Worm (Caenorhabditis elegans) whole organism, late embryonic: ENCODE measurements around the gene ZK1098.9.

ENCODE experiments used
- C38D4.7 ChIP-seq: fragments of 200-800 bp; sonication (Bioruptor generic); optimal IDR thresholded peaks from 2 replicates; lab custom pipeline; 2018; ENCODE audit warnings: mild to moderate bottlenecking, missing genetic modification characterization, moderate library complexity, missing compliant biosample characterization
- F13H6.1 ChIP-seq: sonication (generic microtip); optimal IDR thresholded peaks from 2 replicates; lab custom pipeline; 2016; ENCODE audit warnings: missing genetic modification characterization, missing compliant biosample characterization
- K02D7.2 ChIP-seq: sonication (generic microtip); optimal IDR thresholded peaks from 2 replicates; lab custom pipeline; 2017; ENCODE audit warnings: mild to moderate bottlenecking, missing genetic modification characterization, missing compliant biosample characterization
- K09A11.1 ChIP-seq: sonication (generic microtip); optimal IDR thresholded peaks from 2 replicates; lab custom pipeline; 2017; ENCODE audit warnings: antibody characterized with exemption, mild to moderate bottlenecking, missing genetic modification characterization, missing compliant biosample characterization; ENCODE audit not compliant: insufficient read depth
- T23F11.4 ChIP-seq: fragments of 200-800 bp; sonication (Bioruptor generic); optimal IDR thresholded peaks from 2 replicates; lab custom pipeline; 2018; ENCODE audit warnings: mild to moderate bottlenecking, missing genetic modification characterization, missing compliant biosample characterization
- Y22D7AL.16 ChIP-seq: sonication (generic microtip); optimal IDR thresholded peaks from 2 replicates; lab custom pipeline; 2016; ENCODE audit warnings: missing genetic modification characterization, missing compliant biosample characterization
- ama-1 ChIP-seq: fragments of 150-350 bp; optimal IDR thresholded peaks from 2 replicates; lab custom pipeline; 2014
- ceh-18 ChIP-seq: sonication (generic microtip); optimal IDR thresholded peaks from 2 replicates; lab custom pipeline; 2016; ENCODE audit warnings: missing genetic modification characterization, missing compliant biosample characterization
- ceh-34 ChIP-seq: sonication (generic microtip); optimal IDR thresholded peaks from 2 replicates; lab custom pipeline; 2016; ENCODE audit warnings: mild to moderate bottlenecking, missing genetic modification characterization, missing compliant biosample characterization
- ceh-6 ChIP-seq: fragments of 200-800 bp; sonication (Bioruptor generic); optimal IDR thresholded peaks from 2 replicates; lab custom pipeline; 2018; ENCODE audit warnings: mild to moderate bottlenecking, missing genetic modification characterization, missing compliant biosample characterization
- ceh-9 ChIP-seq: sonication (generic microtip); optimal IDR thresholded peaks from 2 replicates; lab custom pipeline; 2016; ENCODE audit warnings: mild to moderate bottlenecking, missing genetic modification characterization, inconsistent platforms, missing compliant biosample characterization
- che-1 ChIP-seq: sonication (generic microtip); optimal IDR thresholded peaks from 2 replicates; lab custom pipeline; 2016; ENCODE audit warnings: mild to moderate bottlenecking, missing genetic modification characterization, missing compliant biosample characterization
- elt-2 ChIP-seq: sonication (generic microtip); optimal IDR thresholded peaks from 2 replicates; lab custom pipeline; 2016; ENCODE audit warnings: missing genetic modification reagents, missing genetic modification characterization, missing compliant biosample characterization
- eyg-1 ChIP-seq: sonication (generic microtip); optimal IDR thresholded peaks from 2 replicates; lab custom pipeline; 2016; ENCODE audit warnings: missing genotype, missing genetic modification characterization, missing compliant biosample characterization
- fax-1 ChIP-seq: sonication (generic microtip); optimal IDR thresholded peaks from 2 replicates; lab custom pipeline; 2016; ENCODE audit warnings: missing genotype, missing genetic modification characterization, missing compliant biosample characterization
- fkh-10 ChIP-seq: fragments of 150-350 bp; optimal IDR thresholded peaks from 2 replicates; lab custom pipeline; 2014; ENCODE audit warnings: missing biosample characterization, missing genetic modification reagents, missing genetic modification characterization
- fkh-6 ChIP-seq: sonication (generic microtip); optimal IDR thresholded peaks from 2 replicates; lab custom pipeline; 2016; ENCODE audit warnings: missing genetic modification characterization, missing compliant biosample characterization
- gmeb-2 ChIP-seq: sonication (generic microtip); optimal IDR thresholded peaks from 2 replicates; lab custom pipeline; 2016; ENCODE audit warnings: missing genetic modification characterization, inconsistent platforms, missing compliant biosample characterization
- hlh-8 ChIP-seq: sonication (generic microtip); optimal IDR thresholded peaks from 2 replicates; lab custom pipeline; 2016; ENCODE audit warnings: missing genotype, missing genetic modification characterization, missing compliant biosample characterization
- lim-6 ChIP-seq: sonication (generic microtip); optimal IDR thresholded peaks from 2 replicates; lab custom pipeline; 2016; ENCODE audit warnings: missing genetic modification characterization, missing compliant biosample characterization
- lin-11 ChIP-seq: fragments of 200-800 bp; sonication (Bioruptor generic); optimal IDR thresholded peaks from 2 replicates; lab custom pipeline; 2018; ENCODE audit warnings: mild to moderate bottlenecking, missing genetic modification characterization, missing compliant biosample characterization
- madf-2 ChIP-seq: sonication (generic microtip); optimal IDR thresholded peaks from 2 replicates; lab custom pipeline; 2017; ENCODE audit warnings: missing genetic modification characterization, missing compliant biosample characterization
- nfya-1 ChIP-seq: sonication (generic microtip); optimal IDR thresholded peaks from 2 replicates; lab custom pipeline; 2017; ENCODE audit warnings: missing genetic modification characterization, mild to moderate bottlenecking, missing compliant biosample characterization, antibody characterized with exemption, moderate library complexity
- nhr-11 ChIP-seq: fragments of 150-350 bp; optimal IDR thresholded peaks from 2 replicates; lab custom pipeline; 2014; ENCODE audit warnings: missing biosample characterization, missing genetic modification characterization
- nhr-232 ChIP-seq: sonication (generic microtip); optimal IDR thresholded peaks from 2 replicates; lab custom pipeline; 2016; ENCODE audit warnings: missing genetic modification characterization, missing compliant biosample characterization
- npax-4 ChIP-seq: sonication (generic microtip); optimal IDR thresholded peaks from 2 replicates; lab custom pipeline; 2016; ENCODE audit warnings: missing genetic modification characterization, missing compliant biosample characterization
- odd-2 ChIP-seq: sonication (generic microtip); optimal IDR thresholded peaks from 2 replicates; lab custom pipeline; 2017; ENCODE audit warnings: antibody characterized with exemption, mild to moderate bottlenecking, missing genetic modification characterization, missing compliant biosample characterization
- pag-3 ChIP-seq: sonication (generic microtip); optimal IDR thresholded peaks from 2 replicates; lab custom pipeline; 2016; ENCODE audit warnings: missing compliant biosample characterization, missing genetic modification characterization, borderline replicate concordance
- pat-9 ChIP-seq: fragments of 200-800 bp; sonication (Bioruptor generic); optimal IDR thresholded peaks from 2 replicates; lab custom pipeline; 2018; ENCODE audit warnings: mild to moderate bottlenecking, missing genetic modification characterization, moderate library complexity, missing compliant biosample characterization
- pha-4 ChIP-seq: fragments of 150-350 bp; optimal IDR thresholded peaks from 2 replicates; lab custom pipeline; 2018; ENCODE audit warnings: missing biosample characterization, missing genetic modification reagents, missing genetic modification characterization
- pros-1 ChIP-seq: fragments of 150-350 bp; optimal IDR thresholded peaks from 2 replicates; lab custom pipeline; 2014; ENCODE audit warnings: missing biosample characterization, missing genetic modification reagents, missing genetic modification characterization
- rnt-1 ChIP-seq: sonication (generic microtip); optimal IDR thresholded peaks from 2 replicates; lab custom pipeline; 2016; ENCODE audit warnings: missing genetic modification characterization, missing compliant biosample characterization
- sdc-2 ChIP-seq: sonication (generic microtip); optimal IDR thresholded peaks from 2 replicates; lab custom pipeline; 2016; ENCODE audit warnings: missing genotype, missing genetic modification characterization, missing compliant biosample characterization
- sox-2 ChIP-seq: fragments of 200-800 bp; sonication (Bioruptor generic); IDR thresholded peaks from 2 replicates; pipeline ENCODE4 v1.3.6; 2022; ENCODE audit warnings: missing genetic modification reagents, missing genetic modification characterization, missing compliant biosample characterization
- tbx-2 ChIP-seq: sonication (generic microtip); optimal IDR thresholded peaks from 2 replicates; lab custom pipeline; 2016; ENCODE audit warnings: missing genetic modification characterization, missing compliant biosample characterization
- ttx-3 ChIP-seq: sonication (generic microtip); optimal IDR thresholded peaks from 2 replicates; lab custom pipeline; 2016; ENCODE audit warnings: missing genetic modification reagents, missing genetic modification characterization, missing compliant biosample characterization
- unc-42 ChIP-seq: sonication (generic microtip); optimal IDR thresholded peaks from 2 replicates; lab custom pipeline; 2016; ENCODE audit warnings: missing genotype, missing genetic modification characterization, missing compliant biosample characterization
- zip-5 ChIP-seq: sonication (generic microtip); optimal IDR thresholded peaks from 2 replicates; lab custom pipeline; 2016; ENCODE audit warnings: missing genetic modification characterization, missing compliant biosample characterization
- ztf-16 ChIP-seq: sonication (generic microtip); optimal IDR thresholded peaks from 2 replicates; lab custom pipeline; 2017; ENCODE audit warnings: missing genetic modification characterization, missing compliant biosample characterization

Gene ZK1098.9

ce11 chrIII:9521410-9522090, 22.7 kb upstream of the ZK1098.9 start, which contains the start of the genes clu-1 and prp-40 (continued):
- TF ChIP-seq T23F11.4: no peak
- TF ChIP-seq pha-4 (tag; lab: Kevin White, UChicago): no peak
- no peak for TF ChIP-seq zip-5
- TF ChIP-seq ceh-6: no peak
- no peak for TF ChIP-seq sdc-2 (tag; lab: Kevin White, UChicago)
- peak; percentile 61 for TF ChIP-seq tbx-2 (tag; lab: Kevin White, UChicago)
- TF ChIP-seq C38D4.7: no peak
- no peak for TF ChIP-seq nhr-11 (tag; lab: Kevin White, UChicago)
- TF ChIP-seq fkh-6: no peak
- peak; percentile 5 for TF ChIP-seq ceh-34
- no peak for TF ChIP-seq rnt-1 (tag; lab: Kevin White, UChicago)
- no peak for TF ChIP-seq npax-4 (tag; lab: Kevin White, UChicago)
- TF ChIP-seq ztf-16: no peak
- TF ChIP-seq Y22D7AL.16: no peak
- TF ChIP-seq fkh-10: no peak
- TF ChIP-seq eyg-1: no peak
- no peak for TF ChIP-seq hlh-8 (tag; lab: Kevin White, UChicago)

ce11 chrIII:9523581-9523980, 20.6 kb upstream of the ZK1098.9 start, which contains the start of gene mrps-23:
TSS of gene mrps-23 (minus strand) at chrIII:9523672.
- TF ChIP-seq ceh-18 (tag; lab: Kevin White, UChicago) (peak; percentile 16), unc-42 (peak; percentile 6), hlh-8 (tag; lab: Kevin White, UChicago) (no peak), nhr-232 (tag; lab: Kevin White, UChicago) (no peak), gmeb-2 (tag; lab: Kevin White, UChicago) (no peak), nfya-1 (peak; percentile 11), ztf-16 (no peak), K09A11.1 (no peak), madf-2 (tag; lab: Kevin White, UChicago) (no peak), fax-1 (tag; lab: Kevin White, UChicago) (no peak), ttx-3 (tag; lab: Kevin White, UChicago) (no peak)

- no peak for TF ChIP-seq nhr-232 (tag; lab: Kevin White, UChicago)
- no peak for TF ChIP-seq lin-11 (tag; lab: Kevin White, UChicago)
- TF ChIP-seq sox-2 (GFP tag; lab: Robert Waterston, UW): no peak
- TF ChIP-seq gmeb-2 (tag; lab: Kevin White, UChicago): no peak
- no peak for TF ChIP-seq pag-3 (tag; lab: Kevin White, UChicago)
- no peak for TF ChIP-seq elt-2 (tag; lab: Kevin White, UChicago)
- no peak for TF ChIP-seq ama-1 (lab: Kevin White, UChicago)
- TF ChIP-seq pros-1 (tag; lab: Kevin White, UChicago): no peak
- no peak for TF ChIP-seq pat-9
- no peak for TF ChIP-seq lim-6
- TF ChIP-seq che-1 (tag; lab: Kevin White, UChicago): no peak
- no peak for TF ChIP-seq odd-2 (tag; lab: Kevin White, UChicago)
- no peak for TF ChIP-seq K02D7.2 (tag; lab: Kevin White, UChicago)
- no peak for TF ChIP-seq hlh-8 (tag; lab: Kevin White, UChicago)
- no peak for TF ChIP-seq F13H6.1 (tag; lab: Kevin White, UChicago)
- no peak for TF ChIP-seq ceh-9
- no peak for TF ChIP-seq ceh-18 (tag; lab: Kevin White, UChicago)
Observed at ce11 chrIII:9525252-9525651, 19.0 kb upstream of the ZK1098.9 start, which contains the start of gene trpp-3. TSS of gene trpp-3 (plus strand) at chrIII:9525552.
